Fruit fly (Drosophila melanogaster): Measurements from ENCODE around the gene Dad.

Dad gene

dm6 chr3R:17043570-17043923 is 10.3 kb upstream of the Dad start (continued):
- TF ChIP-seq Atf-2 (GFP tag; optimal IDR thresholded peaks at IDR 0.05) (no peak), ftz-f1 (GFP tag; optimal IDR thresholded peaks at IDR 0.05) (peak; percentile 76), Mes4 (GFP tag; optimal IDR thresholded peaks at IDR 0.05) (no peak), HLH3B (GFP tag; IDR thresholded peaks at IDR 0.05) (no peak), bcd (GFP tag; optimal IDR thresholded peaks at IDR 0.05) (no peak), gem (tag; optimal IDR thresholded peaks at IDR 0.05) (no peak), D (optimal IDR thresholded peaks at IDR 0.05) (peak; percentile 1), D (GFP tag; optimal IDR thresholded peaks at IDR 0.05) (no peak), Antp (GFP tag; optimal IDR thresholded peaks at IDR 0.05) (no peak), Adf1 (GFP tag; IDR thresholded peaks at IDR 0.05) (no peak), org-1 (GFP tag; optimal IDR thresholded peaks at IDR 0.05) (no peak), Sry-δ (GFP tag; optimal IDR thresholded peaks at IDR 0.05) (no peak), caup (GFP tag; optimal IDR thresholded peaks at IDR 0.05; ENCODE audit: severe bottlenecking) (no peak), CG4820 (GFP tag; optimal IDR thresholded peaks at IDR 0.05) (no peak), Hey (tag; optimal IDR thresholded peaks at IDR 0.05) (peak; percentile 60), CG10979 (tag; optimal IDR thresholded peaks at IDR 0.05) (no peak), nerfin-2 (GFP tag; IDR thresholded peaks at IDR 0.05; ENCODE audit: partially characterized antibody) (no peak; the same call in 1 of the 2 replicates), mirr (GFP tag; optimal IDR thresholded peaks at IDR 0.05) (no peak), MESR4 (GFP tag; optimal IDR thresholded peaks at IDR 0.05) (peak; percentile 96), Jarid2 (GFP tag; optimal IDR thresholded peaks at IDR 0.05) (no peak), z (GFP tag; IDR thresholded peaks at IDR 0.05) (no peak), Atf6 (GFP tag; IDR thresholded peaks at IDR 0.05) (0 out of 2 replicates have a peak, but pooled peaks have one; percentile 25), MBD-R2 (GFP tag; IDR thresholded peaks at IDR 0.05) (peak; percentile 71), CG9876 (GFP tag; optimal IDR thresholded peaks at IDR 0.05) (no peak), her (GFP tag; optimal IDR thresholded peaks at IDR 0.05) (no peak)

- TF ChIP-seq Ptx1 (GFP tag; IDR thresholded peaks at IDR 0.05): peak; percentile 41; the same call in 1 of the 2 replicates
- TF ChIP-seq row (GFP tag; IDR thresholded peaks at IDR 0.05): peak; percentile 45; the same call in 2 of the 3 replicates
- 0 out of 2 replicates have a peak, but pooled peaks have one; percentile 41 for TF ChIP-seq Rfx (GFP tag; IDR thresholded peaks at IDR 0.05)
- peak; percentile 35 for TF ChIP-seq CG10979 (tag; optimal IDR thresholded peaks at IDR 0.05)
- peak; percentile 32 for TF ChIP-seq CG11504 (tag; optimal IDR thresholded peaks at IDR 0.05)
- TF ChIP-seq Nf-YC (tag; optimal IDR thresholded peaks at IDR 0.05): peak; percentile 8
- peak; percentile 27; the same call in 1 of the 2 replicates for TF ChIP-seq CG3847 (GFP tag; IDR thresholded peaks at IDR 0.05)
- TF ChIP-seq CG32767 (GFP tag; IDR thresholded peaks at IDR 0.05): 0 out of 2 replicates have a peak, but pooled peaks have one; percentile 28
- TF ChIP-seq nmo (GFP tag; optimal IDR thresholded peaks at IDR 0.05): peak; percentile 52
- TF ChIP-seq Ssrp (tag; optimal IDR thresholded peaks at IDR 0.05): peak; percentile 54
- TF ChIP-seq CG5245 (GFP tag; optimal IDR thresholded peaks at IDR 0.05): no peak
- TF ChIP-seq unpg (GFP tag; optimal IDR thresholded peaks at IDR 0.05): peak; percentile 46
- peak; percentile 38 for TF ChIP-seq CG30403 (GFP tag; optimal IDR thresholded peaks at IDR 0.05)
- peak; percentile 51; the same call in 1 of the 2 replicates for TF ChIP-seq esg (GFP tag; conservative IDR thresholded peaks at IDR 0.05)
- peak; percentile 8 for TF ChIP-seq D19A (tag; optimal IDR thresholded peaks at IDR 0.05)
- TF ChIP-seq dysf (GFP tag; IDR thresholded peaks at IDR 0.05): peak; percentile 57; the same call in 1 of the 3 replicates
- no peak for TF ChIP-seq CG11085 (GFP tag; IDR thresholded peaks at IDR 0.05)
- no peak for TF ChIP-seq CG13894 (tag; optimal IDR thresholded peaks at IDR 0.05)
- TF ChIP-seq Dek (tag; optimal IDR thresholded peaks at IDR 0.05): peak; percentile 5
- TF ChIP-seq Dp (GFP tag; optimal IDR thresholded peaks at IDR 0.05): no peak
- peak; percentile 31 for TF ChIP-seq CG16815 (GFP tag; optimal IDR thresholded peaks at IDR 0.05)
- TF ChIP-seq so (GFP tag; IDR thresholded peaks at IDR 0.05): 0 out of 3 replicates have a peak, but pooled peaks have one; percentile 12
- TF ChIP-seq CG6683 (GFP tag; optimal IDR thresholded peaks at IDR 0.05): peak; percentile 16
- TF ChIP-seq CG6813 (GFP tag; optimal IDR thresholded peaks at IDR 0.05): peak; percentile 3
- TF ChIP-seq lola (GFP tag; optimal IDR thresholded peaks at IDR 0.05): peak in 1 of 3 experiments; percentile 41
- no peak for TF ChIP-seq Spps (tag; optimal IDR thresholded peaks at IDR 0.05)
- TF ChIP-seq CG18262 (tag; optimal IDR thresholded peaks at IDR 0.05): peak; percentile 63
Observed at dm6 chr3R:17048867-17049266, 4.9 kb upstream of the Dad start.

Measured in whole organism, embryonic.